Worm (Caenorhabditis elegans) whole organism, late embryonic: Measurements from ENCODE around the gene srxa-1.
A peak's percentile ranks its signal among the peaks of the same experiment; 100 is the strongest.

ENCODE experiments used
- C08G9.2 ChIP-seq: sonication (generic microtip); optimal IDR thresholded peaks from 2 replicates; lab custom pipeline; 2016; ENCODE audit warnings: mild to moderate bottlenecking, missing genetic modification characterization, moderate library complexity, missing compliant biosample characterization
- F13H6.1 ChIP-seq: sonication (generic microtip); optimal IDR thresholded peaks from 2 replicates; lab custom pipeline; 2016; ENCODE audit warnings: missing genetic modification characterization, missing compliant biosample characterization
- ceh-14 ChIP-seq: sonication (generic microtip); optimal IDR thresholded peaks from 2 replicates; lab custom pipeline; 2016; ENCODE audit warnings: missing genotype, missing genetic modification characterization, missing compliant biosample characterization
- ceh-18 ChIP-seq: sonication (generic microtip); optimal IDR thresholded peaks from 2 replicates; lab custom pipeline; 2016; ENCODE audit warnings: missing genetic modification characterization, missing compliant biosample characterization
- ceh-19 ChIP-seq: fragments of 200-800 bp; sonication (Bioruptor generic); optimal IDR thresholded peaks from 2 replicates; lab custom pipeline; 2018; ENCODE audit warnings: mild to moderate bottlenecking, missing genetic modification characterization, missing compliant biosample characterization
- ceh-22 ChIP-seq: sonication (generic microtip); optimal IDR thresholded peaks from 2 replicates; lab custom pipeline; 2017; ENCODE audit warnings: missing biosample characterization, missing genetic modification characterization
- ceh-30 ChIP-seq: fragments of 150-350 bp; optimal IDR thresholded peaks from 2 replicates; lab custom pipeline; 2014; ENCODE audit warnings: missing biosample characterization, missing genetic modification characterization
- ceh-31 ChIP-seq: sonication (generic microtip); optimal IDR thresholded peaks from 2 replicates; lab custom pipeline; 2016; ENCODE audit warnings: missing genetic modification characterization, missing compliant biosample characterization
- ceh-34 ChIP-seq: sonication (generic microtip); optimal IDR thresholded peaks from 2 replicates; lab custom pipeline; 2016; ENCODE audit warnings: mild to moderate bottlenecking, missing genetic modification characterization, missing compliant biosample characterization
- ceh-45 ChIP-seq: fragments of 200-800 bp; sonication (Bioruptor generic); IDR thresholded peaks from 2 replicates; pipeline ENCODE4 v1.3.6; 2022; ENCODE audit warnings: missing genetic modification reagents, missing genetic modification characterization, missing compliant biosample characterization
- ceh-48 ChIP-seq: sonication (generic microtip); optimal IDR thresholded peaks from 2 replicates; lab custom pipeline; 2016; ENCODE audit warnings: missing genetic modification characterization, inconsistent platforms, missing compliant biosample characterization
- ceh-6 ChIP-seq: fragments of 200-800 bp; sonication (Bioruptor generic); optimal IDR thresholded peaks from 2 replicates; lab custom pipeline; 2018; ENCODE audit warnings: mild to moderate bottlenecking, missing genetic modification characterization, missing compliant biosample characterization
- ceh-9 ChIP-seq: sonication (generic microtip); optimal IDR thresholded peaks from 2 replicates; lab custom pipeline; 2016; ENCODE audit warnings: mild to moderate bottlenecking, missing genetic modification characterization, inconsistent platforms, missing compliant biosample characterization
- che-1 ChIP-seq: sonication (generic microtip); optimal IDR thresholded peaks from 2 replicates; lab custom pipeline; 2016; ENCODE audit warnings: mild to moderate bottlenecking, missing genetic modification characterization, missing compliant biosample characterization
- dmd-4 ChIP-seq: sonication (generic microtip); optimal IDR thresholded peaks from 2 replicates; lab custom pipeline; 2016; ENCODE audit warnings: borderline replicate concordance, missing genetic modification characterization, missing compliant biosample characterization
- dve-1 ChIP-seq: sonication (generic microtip); optimal IDR thresholded peaks from 2 replicates; lab custom pipeline; 2017; ENCODE audit warnings: antibody characterized with exemption, mild to moderate bottlenecking, missing genetic modification characterization, missing compliant biosample characterization
- elt-2 ChIP-seq: sonication (generic microtip); optimal IDR thresholded peaks from 2 replicates; lab custom pipeline; 2016; ENCODE audit warnings: missing genetic modification reagents, missing genetic modification characterization, missing compliant biosample characterization
- eyg-1 ChIP-seq: sonication (generic microtip); optimal IDR thresholded peaks from 2 replicates; lab custom pipeline; 2016; ENCODE audit warnings: missing genotype, missing genetic modification characterization, missing compliant biosample characterization
- fax-1 ChIP-seq: sonication (generic microtip); optimal IDR thresholded peaks from 2 replicates; lab custom pipeline; 2016; ENCODE audit warnings: missing genotype, missing genetic modification characterization, missing compliant biosample characterization
- fkh-10 ChIP-seq: fragments of 150-350 bp; optimal IDR thresholded peaks from 2 replicates; lab custom pipeline; 2014; ENCODE audit warnings: missing biosample characterization, missing genetic modification reagents, missing genetic modification characterization
- hlh-13 ChIP-seq: fragments of 200-800 bp; sonication (Bioruptor generic); optimal IDR thresholded peaks from 2 replicates; lab custom pipeline; 2018; ENCODE audit warnings: mild to moderate bottlenecking, missing genetic modification characterization, missing compliant biosample characterization
- hlh-30 ChIP-seq: sonication (generic microtip); optimal IDR thresholded peaks from 2 replicates; lab custom pipeline; 2017; ENCODE audit warnings: antibody characterized with exemption, missing genetic modification characterization, missing compliant biosample characterization; ENCODE audit not compliant: insufficient read depth
- hlh-6 ChIP-seq: sonication (generic microtip); optimal IDR thresholded peaks from 2 replicates; lab custom pipeline; 2016; ENCODE audit warnings: missing genotype, missing genetic modification characterization, missing compliant biosample characterization
- mec-3 ChIP-seq: sonication (generic microtip); optimal IDR thresholded peaks from 2 replicates; lab custom pipeline; 2016; ENCODE audit warnings: borderline replicate concordance, missing genetic modification characterization, missing compliant biosample characterization
- nfya-1 ChIP-seq: sonication (generic microtip); optimal IDR thresholded peaks from 2 replicates; lab custom pipeline; 2017; ENCODE audit warnings: missing genetic modification characterization, mild to moderate bottlenecking, missing compliant biosample characterization, antibody characterized with exemption, moderate library complexity
- nhr-232 ChIP-seq: sonication (generic microtip); optimal IDR thresholded peaks from 2 replicates; lab custom pipeline; 2016; ENCODE audit warnings: missing genetic modification characterization, missing compliant biosample characterization
- odd-2 ChIP-seq: sonication (generic microtip); optimal IDR thresholded peaks from 2 replicates; lab custom pipeline; 2017; ENCODE audit warnings: antibody characterized with exemption, mild to moderate bottlenecking, missing genetic modification characterization, missing compliant biosample characterization
- pat-9 ChIP-seq: fragments of 200-800 bp; sonication (Bioruptor generic); optimal IDR thresholded peaks from 2 replicates; lab custom pipeline; 2018; ENCODE audit warnings: mild to moderate bottlenecking, missing genetic modification characterization, moderate library complexity, missing compliant biosample characterization
- pax-1 ChIP-seq: fragments of 150-350 bp; optimal IDR thresholded peaks from 2 replicates; lab custom pipeline; 2014; ENCODE audit warnings: missing biosample characterization, missing genetic modification characterization
- pha-2 ChIP-seq: sonication (generic microtip); optimal IDR thresholded peaks from 2 replicates; lab custom pipeline; 2017; ENCODE audit warnings: mild to moderate bottlenecking, missing genetic modification characterization, missing compliant biosample characterization
- pha-4 ChIP-seq: fragments of 150-350 bp; optimal IDR thresholded peaks from 2 replicates; lab custom pipeline; 2018; ENCODE audit warnings: missing biosample characterization, missing genetic modification reagents, missing genetic modification characterization
- pros-1 ChIP-seq: fragments of 150-350 bp; optimal IDR thresholded peaks from 2 replicates; lab custom pipeline; 2014; ENCODE audit warnings: missing biosample characterization, missing genetic modification reagents, missing genetic modification characterization
- rnt-1 ChIP-seq: sonication (generic microtip); optimal IDR thresholded peaks from 2 replicates; lab custom pipeline; 2016; ENCODE audit warnings: missing genetic modification characterization, missing compliant biosample characterization
- sdc-2 ChIP-seq: sonication (generic microtip); optimal IDR thresholded peaks from 2 replicates; lab custom pipeline; 2016; ENCODE audit warnings: missing genotype, missing genetic modification characterization, missing compliant biosample characterization
- sox-4 ChIP-seq: sonication (generic microtip); optimal IDR thresholded peaks from 2 replicates; lab custom pipeline; 2017; ENCODE audit warnings: mild to moderate bottlenecking, missing genetic modification characterization, inconsistent platforms, missing compliant biosample characterization
- tbx-2 ChIP-seq: sonication (generic microtip); optimal IDR thresholded peaks from 2 replicates; lab custom pipeline; 2016; ENCODE audit warnings: missing genetic modification characterization, missing compliant biosample characterization
- unc-3 ChIP-seq, 2 experiments: fragments of 200-800 bp in 1 of 2; sonication (Bioruptor generic) in 1 of 2; sonication (generic microtip) in 1 of 2; conservative IDR thresholded peaks in 1 of 2; optimal IDR thresholded peaks in 1 of 2; 2 replicates each; pipeline versions ENCODE4 v1.3.6 to Lab custom; 2016 to 2022; ENCODE audit warnings: missing compliant biosample characterization in 2 of 2, missing genetic modification characterization in 2 of 2, missing genetic modification reagents in 1 of 2
- unc-42 ChIP-seq: sonication (generic microtip); optimal IDR thresholded peaks from 2 replicates; lab custom pipeline; 2016; ENCODE audit warnings: missing genotype, missing genetic modification characterization, missing compliant biosample characterization
- unc-55 ChIP-seq: sonication (generic microtip); optimal IDR thresholded peaks from 2 replicates; lab custom pipeline; 2017; ENCODE audit warnings: missing biosample characterization, missing genetic modification reagents, missing genetic modification characterization
- zip-5 ChIP-seq: sonication (generic microtip); optimal IDR thresholded peaks from 2 replicates; lab custom pipeline; 2016; ENCODE audit warnings: missing genetic modification characterization, missing compliant biosample characterization

srxa-1 gene

DNA sequence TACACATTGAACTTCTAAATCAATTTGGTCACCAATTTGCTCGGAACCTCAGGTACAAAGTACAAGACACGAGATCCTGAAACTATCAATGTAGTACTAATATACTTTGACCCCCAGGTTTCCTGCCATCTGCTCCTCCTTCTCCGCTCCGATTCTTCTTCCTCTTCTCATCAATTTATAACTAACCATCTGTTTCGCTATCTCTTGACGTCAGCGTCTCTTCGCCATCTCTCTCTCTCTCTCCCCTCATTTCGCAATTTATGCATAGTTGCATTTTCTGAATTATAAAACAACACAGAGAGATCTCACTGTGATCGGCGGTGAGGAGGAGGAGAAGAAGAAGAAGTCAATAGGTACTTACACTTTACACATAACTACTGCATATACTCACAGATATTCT, 20.2 kb upstream of the srxa-1 start (continued):
- peak; percentile 30 for TF ChIP-seq ceh-34
- no peak for TF ChIP-seq hlh-13 (GFP tag; lab: Kevin White, UChicago)
- TF ChIP-seq ceh-6: no peak
- no peak for TF ChIP-seq unc-3 (GFP tag; conservative IDR thresholded peaks at IDR 0.05; lab: Robert Waterston, UW)
- TF ChIP-seq unc-3 (tag; optimal IDR thresholded peaks at IDR 0.05; lab: Kevin White, UChicago): no peak
- no peak for TF ChIP-seq F13H6.1
- TF ChIP-seq ceh-14 (tag; lab: Kevin White, UChicago): no peak
- TF ChIP-seq ceh-22 (tag; lab: Kevin White, UChicago): no peak
- TF ChIP-seq unc-42 (tag; lab: Kevin White, UChicago): peak; percentile 78
- TF ChIP-seq hlh-6: no peak
- no peak for TF ChIP-seq nhr-232 (tag; lab: Kevin White, UChicago)
- TF ChIP-seq C08G9.2: no peak
- TF ChIP-seq fax-1 (tag; lab: Kevin White, UChicago): no peak
- no peak for TF ChIP-seq ceh-9 (tag; lab: Kevin White, UChicago)
- TF ChIP-seq sdc-2 (tag; lab: Kevin White, UChicago): no peak
- TF ChIP-seq ceh-48 (tag; lab: Kevin White, UChicago): no peak
- TF ChIP-seq hlh-30: no peak
- no peak for TF ChIP-seq pha-4 (tag; lab: Kevin White, UChicago)
- TF ChIP-seq tbx-2 (tag; lab: Kevin White, UChicago): peak; percentile 28
- TF ChIP-seq dve-1 (tag; lab: Kevin White, UChicago): no peak
- TF ChIP-seq dmd-4: no peak
- peak; percentile 45 for TF ChIP-seq pat-9 (tag; lab: Kevin White, UChicago)
- TF ChIP-seq sox-4 (tag; lab: Kevin White, UChicago): no peak
- no peak for TF ChIP-seq elt-2
- no peak for TF ChIP-seq ceh-45
- TF ChIP-seq mec-3 (tag; lab: Kevin White, UChicago): no peak
- no peak for TF ChIP-seq eyg-1 (tag; lab: Kevin White, UChicago)
- TF ChIP-seq che-1 (tag; lab: Kevin White, UChicago): no peak
- TF ChIP-seq zip-5 (tag; lab: Kevin White, UChicago): no peak

DNA sequence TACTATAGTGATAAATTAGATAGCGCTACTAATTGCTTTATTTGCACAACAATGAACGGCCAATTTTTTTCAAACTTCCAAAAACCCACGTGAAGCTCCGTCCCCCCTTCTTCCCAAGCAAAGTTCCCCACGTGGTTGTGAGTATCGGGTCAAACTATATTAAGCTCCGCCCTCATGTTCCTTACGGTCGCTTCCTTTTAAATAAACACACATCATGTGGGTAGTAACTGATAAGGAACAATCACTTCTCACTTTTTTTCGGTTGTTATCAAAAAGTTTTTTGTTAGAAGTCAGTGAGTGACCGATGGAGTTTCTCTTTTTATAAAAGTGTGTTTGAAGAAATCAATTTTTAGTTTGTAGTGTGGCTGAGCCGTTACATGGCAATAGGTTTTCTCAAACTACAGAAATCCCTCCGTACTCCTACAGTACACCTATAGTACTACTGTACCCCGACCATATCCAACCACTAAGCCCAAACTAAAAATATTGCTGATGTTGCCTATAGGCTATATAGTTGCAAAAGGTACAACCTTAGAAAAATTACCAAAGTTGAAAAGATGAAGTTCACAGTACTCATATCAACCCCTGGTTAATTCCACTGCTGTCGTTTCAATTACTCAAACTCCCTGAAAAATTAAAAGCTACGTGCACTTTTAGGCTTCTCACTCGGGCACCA, 19.4 kb upstream of the srxa-1 start:
- TF ChIP-seq elt-2 (peak; percentile 56), ceh-30 (tag; lab: Kevin White, UChicago) (no peak)

DNA sequence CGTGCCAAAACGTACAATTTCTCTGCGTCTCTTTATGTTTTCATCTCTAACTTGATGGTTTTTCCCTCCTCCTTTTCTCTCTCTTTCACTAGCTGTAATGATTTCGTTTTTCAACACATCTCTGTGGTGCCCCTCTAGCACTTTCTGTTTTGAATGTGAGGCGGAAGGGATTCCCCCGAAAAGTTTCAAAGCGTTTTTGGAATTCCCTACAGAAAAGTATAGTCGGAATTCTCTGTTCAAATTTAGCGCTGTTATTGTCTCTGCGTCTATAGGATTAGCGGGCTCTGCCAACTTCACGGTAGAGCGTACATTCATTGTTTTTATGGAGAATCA, 18.9 kb upstream of the srxa-1 start:
- TF ChIP-seq hlh-30 (peak; percentile 43), rnt-1 (tag; lab: Kevin White, UChicago) (peak; percentile 9), odd-2 (tag; lab: Kevin White, UChicago) (no peak), ceh-31 (tag; lab: Kevin White, UChicago) (peak; percentile 15), unc-55 (peak; percentile 65), pax-1 (tag; lab: Kevin White, UChicago) (peak; percentile 55), pha-2 (tag; lab: Kevin White, UChicago) (no peak), eyg-1 (tag; lab: Kevin White, UChicago) (no peak), nfya-1 (tag; lab: Kevin White, UChicago) (peak; percentile 24), ceh-30 (tag; lab: Kevin White, UChicago) (peak; percentile 45), fkh-10 (GFP tag; lab: Kevin White, UChicago) (no peak), ceh-18 (tag; lab: Kevin White, UChicago) (peak; percentile 69), pat-9 (tag; lab: Kevin White, UChicago) (peak; percentile 29), unc-42 (tag; lab: Kevin White, UChicago) (peak; percentile 26), tbx-2 (tag; lab: Kevin White, UChicago) (peak; percentile 25), ceh-34 (peak; percentile 13), ceh-19 (GFP tag; lab: Kevin White, UChicago) (no peak), pros-1 (tag; lab: Kevin White, UChicago) (peak; percentile 31)
